Worm (Caenorhabditis elegans): ENCODE data around the gene C53A3.3.
A peak's percentile ranks its signal among the peaks of the same experiment; 100 is the strongest.
"Not testable (repeated sequence)": the region's sequence is repeated elsewhere in the genome, so short reads cannot be mapped to it uniquely, and the experiment has no call there.

C53A3.3 gene

DNA sequence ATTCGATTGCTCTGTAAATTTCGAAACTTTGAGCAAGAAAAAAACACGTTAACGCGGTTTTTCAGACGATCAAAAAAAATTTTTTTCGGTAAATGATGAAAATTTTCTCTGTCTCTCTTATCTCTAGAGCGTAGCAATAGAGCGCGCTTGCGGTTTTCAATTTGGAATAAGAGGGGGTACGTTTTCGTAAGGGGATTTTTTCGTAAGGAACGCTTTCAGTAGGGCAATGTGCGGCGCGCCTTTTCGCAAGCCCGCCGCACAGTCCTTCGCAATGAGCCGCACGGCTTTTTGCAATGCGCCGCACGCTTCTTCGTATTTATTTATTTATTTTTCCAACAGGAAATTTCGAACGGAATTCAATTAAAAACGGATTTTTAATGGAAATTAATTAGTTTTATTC is 20.6 kb downstream of the C53A3.3 start, which contains the start of gene F44E7.4 (continued):
- peak; percentile 78 for TF ChIP-seq hsf-1 (GFP tag; IDR thresholded peaks at IDR 0.05)
- TF ChIP-seq bed-2 (GFP tag; IDR thresholded peaks at IDR 0.05), result peak; percentile 82
- TF ChIP-seq lin-54 (GFP tag; optimal IDR thresholded peaks at IDR 0.05), result peak; percentile 56
- peak; percentile 82 for TF ChIP-seq attf-3 (GFP tag; conservative IDR thresholded peaks at IDR 0.05)
- peak; percentile 79 for TF ChIP-seq F33H1.4 (GFP tag; IDR thresholded peaks at IDR 0.05)
- peak; percentile 98 for TF ChIP-seq dox-1 (GFP tag; IDR thresholded peaks at IDR 0.05)
- TF ChIP-seq lsl-1 (GFP tag; optimal IDR thresholded peaks at IDR 0.05), result peak; percentile 64
- peak; percentile 94 for TF ChIP-seq rcor-1 (GFP tag; IDR thresholded peaks at IDR 0.05)
- TF ChIP-seq let-526 (GFP tag; IDR thresholded peaks at IDR 0.05), result peak; percentile 92
- peak; percentile 86 for TF ChIP-seq madf-8 (GFP tag; conservative IDR thresholded peaks at IDR 0.05)
- TF ChIP-seq hmg-20 (GFP tag; IDR thresholded peaks at IDR 0.05), result peak; percentile 69; the same call in 1 of the 2 replicates
- peak; percentile 86 for TF ChIP-seq lin-26 (GFP tag; IDR thresholded peaks at IDR 0.05)
- not testable (repeated sequence) for TF ChIP-seq snpc-4 (GFP tag; optimal IDR thresholded peaks at IDR 0.05)
- TF ChIP-seq snpc-4 (tag; optimal IDR thresholded peaks at IDR 0.05), result peak in 3 of 4 experiments; percentile 15 to 37 (median 26)
- peak; percentile 93 for TF ChIP-seq madf-6 (GFP tag; IDR thresholded peaks at IDR 0.05)
- TF ChIP-seq F49E8.2 (tag; optimal IDR thresholded peaks at IDR 0.05; ENCODE audit: insufficient read depth), result peak; percentile 56
- peak; percentile 96 for TF ChIP-seq ceh-100 (GFP tag; IDR thresholded peaks at IDR 0.05)
- peak; percentile 97 for TF ChIP-seq ztf-28 (GFP tag; IDR thresholded peaks at IDR 0.05)
- TF ChIP-seq egl-18 (GFP tag; IDR thresholded peaks at IDR 0.05), result 0 out of 2 replicates have a peak, but pooled peaks have one; percentile 73
- TF ChIP-seq dpl-1 (GFP tag; optimal IDR thresholded peaks at IDR 0.05), result peak; percentile 47

DNA sequence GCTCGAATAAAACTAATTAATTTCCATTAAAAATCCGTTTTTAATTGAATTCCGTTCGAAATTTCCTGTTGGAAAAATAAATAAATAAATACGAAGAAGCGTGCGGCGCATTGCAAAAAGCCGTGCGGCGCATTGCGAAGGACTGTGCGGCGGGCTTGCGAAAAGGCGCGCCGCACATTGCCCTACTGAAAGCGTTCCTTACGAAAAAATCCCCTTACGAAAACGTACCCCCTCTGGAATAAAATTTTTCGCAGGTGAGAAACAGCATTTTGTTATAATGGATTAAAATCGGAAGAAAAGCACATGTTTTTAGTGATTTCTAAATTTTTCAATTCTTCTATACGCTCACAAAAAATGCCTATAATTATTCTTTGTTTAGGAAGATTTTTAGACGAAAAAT is 21.9 kb downstream of the C53A3.3 start:
- TF ChIP-seq cebp-1 (GFP tag; IDR thresholded peaks at IDR 0.05) (peak; percentile 46; the same call in 1 of the 2 replicates), D2030.7 (GFP tag; IDR thresholded peaks at IDR 0.05) (peak; percentile 53; the same call in 1 of the 2 replicates), madf-6 (GFP tag; IDR thresholded peaks at IDR 0.05) (peak; percentile 54), rcor-1 (GFP tag; IDR thresholded peaks at IDR 0.05) (peak; percentile 26; the same call in 1 of the 2 replicates), egrh-3 (GFP tag; IDR thresholded peaks at IDR 0.05) (0 out of 2 replicates have a peak, but pooled peaks have one; percentile 37), mcd-1 (GFP tag; IDR thresholded peaks at IDR 0.05) (peak; percentile 85), Y67H2A.10 (GFP tag; conservative IDR thresholded peaks at IDR 0.05) (0 out of 2 replicates have a peak, but pooled peaks have one; percentile 17), Y53G8AR.9 (GFP tag; conservative IDR thresholded peaks at IDR 0.05) (peak; percentile 37; the same call in 1 of the 2 replicates), ztf-28 (GFP tag; IDR thresholded peaks at IDR 0.05) (0 out of 2 replicates have a peak, but pooled peaks have one; percentile 68), hmg-1.2 (GFP tag; IDR thresholded peaks at IDR 0.05) (peak; percentile 46), nfyb-1 (GFP tag; IDR thresholded peaks at IDR 0.05) (peak; percentile 84), C06A6.2 (GFP tag; conservative IDR thresholded peaks at IDR 0.05) (peak; percentile 97), K11D2.4 (GFP tag; IDR thresholded peaks at IDR 0.05) (0 out of 2 replicates have a peak, but pooled peaks have one; percentile 14), ceh-100 (GFP tag; IDR thresholded peaks at IDR 0.05) (peak; percentile 85), ceh-91 (GFP tag; IDR thresholded peaks at IDR 0.05) (0 out of 2 replicates have a peak, but pooled peaks have one; percentile 22), Y95B8A.8 (GFP tag; IDR thresholded peaks at IDR 0.05) (peak; percentile 41; the same call in 1 of the 2 replicates), dox-1 (GFP tag; IDR thresholded peaks at IDR 0.05) (peak; percentile 93), pbrm-1 (GFP tag; IDR thresholded peaks at IDR 0.05) (peak; percentile 59; the same call in 1 of the 2 replicates), attf-3 (GFP tag; conservative IDR thresholded peaks at IDR 0.05) (0 out of 2 replicates have a peak, but pooled peaks have one; percentile 47), egl-44 (GFP tag; IDR thresholded peaks at IDR 0.05) (peak; percentile 39; the same call in 1 of the 2 replicates), F33H1.4 (GFP tag; IDR thresholded peaks at IDR 0.05) (peak; percentile 42; the same call in 1 of the 2 replicates)
- TF ChIP-seq cebp-1 (tag; optimal IDR thresholded peaks at IDR 0.05), result not testable (repeated sequence)

DNA sequence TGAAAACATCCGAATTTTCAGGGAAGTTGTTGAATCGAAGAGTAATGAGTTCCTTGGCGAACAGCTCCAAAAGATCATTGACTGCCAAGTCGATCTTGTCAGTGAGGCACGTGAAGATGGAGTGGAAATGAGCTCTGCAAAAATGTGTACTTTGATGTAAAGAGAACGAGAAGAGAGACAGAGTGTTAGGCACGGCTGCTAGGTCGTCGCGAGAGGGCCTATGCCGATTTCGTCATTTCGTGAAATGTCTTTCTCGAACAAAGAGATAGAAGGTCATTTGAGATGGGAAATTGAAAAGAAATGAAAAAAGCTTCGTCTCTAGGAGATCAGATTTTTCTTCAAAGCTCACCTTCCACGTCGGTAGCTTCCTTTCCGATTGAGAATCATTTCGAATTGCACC is 23.7 kb downstream of the C53A3.3 start:
- TF ChIP-seq cebp-1 (GFP tag; IDR thresholded peaks at IDR 0.05), result no peak
- TF ChIP-seq cebp-1 (tag; optimal IDR thresholded peaks at IDR 0.05), result peak; percentile 77
- TF ChIP-seq hsf-1 (GFP tag; IDR thresholded peaks at IDR 0.05), result no peak
- peak; percentile 17 for TF ChIP-seq F57C9.4 (tag; optimal IDR thresholded peaks at IDR 0.05)

Data from whole organism, young adult.